Fruit fly (Drosophila melanogaster) whole organism, embryonic: Measurements from ENCODE around the gene Cow.

ENCODE experiments used
- Aef1 ChIP-seq: fragments of 200-800 bp; sonication (Bioruptor generic); IDR thresholded peaks from 3 replicates; pipeline ENCODE4 v1.3.6; 2022; ENCODE audit warnings: missing biosample characterization, missing genetic modification characterization
- B-H2 ChIP-seq: fragments of 200-800 bp; sonication (Bioruptor generic); optimal IDR thresholded peaks from 2 replicates; lab custom pipeline; 2018; ENCODE audit warnings: missing biosample characterization, mild to moderate bottlenecking, missing genetic modification characterization
- C15 ChIP-seq: fragments of 200-800 bp; sonication (Bioruptor generic); IDR thresholded peaks from 3 replicates; pipeline ENCODE4 v1.3.6; 2022; ENCODE audit warnings: missing biosample characterization, missing genetic modification characterization
- CG10321 ChIP-seq: fragments of 200-800 bp; sonication (Bioruptor generic); IDR thresholded peaks from 2 replicates; pipeline ENCODE4 v1.3.6; 2022; ENCODE audit warnings: missing biosample characterization, missing genetic modification characterization
- CG10431 ChIP-seq: fragments of 200-800 bp; sonication (Bioruptor generic); optimal IDR thresholded peaks from 3 replicates; lab custom pipeline; 2018; ENCODE audit warnings: missing biosample characterization, mild to moderate bottlenecking, missing genetic modification characterization
- CG13424 ChIP-seq: fragments of 200-800 bp; sonication (Bioruptor generic); optimal IDR thresholded peaks from 2 replicates; lab custom pipeline; 2019; ENCODE audit warnings: missing biosample characterization, mild to moderate bottlenecking, missing genetic modification characterization, moderate library complexity
- CG16813 ChIP-seq: fragments of 200-800 bp; sonication (Bioruptor generic); IDR thresholded peaks from 3 replicates; pipeline ENCODE4 v1.3.6; 2022; ENCODE audit warnings: missing biosample characterization, missing genetic modification characterization; ENCODE audit not compliant: partially characterized antibody
- CG16863 ChIP-seq: fragments of 200-800 bp; sonication (Bioruptor generic); optimal IDR thresholded peaks from 3 replicates; lab custom pipeline; 2016; ENCODE audit warnings: missing biosample characterization, missing genetic modification characterization
- CG2199 ChIP-seq: fragments of 200-800 bp; sonication (Bioruptor generic); IDR thresholded peaks from 3 replicates; pipeline ENCODE4 v1.3.6; 2022; ENCODE audit warnings: missing biosample characterization, missing genetic modification characterization
- CG31365 ChIP-seq: fragments of 200-800 bp; sonication (Bioruptor generic); optimal IDR thresholded peaks from 2 replicates; lab custom pipeline; 2018; ENCODE audit warnings: missing biosample characterization, mild to moderate bottlenecking, missing genetic modification characterization
- CG33557 ChIP-seq: fragments of 200-800 bp; sonication (Bioruptor generic); optimal IDR thresholded peaks from 2 replicates; lab custom pipeline; 2019; ENCODE audit warnings: missing biosample characterization, mild to moderate bottlenecking, missing genetic modification characterization, moderate library complexity
- CG34224 ChIP-seq: fragments of 200-800 bp; sonication (Bioruptor generic); IDR thresholded peaks from 3 replicates; pipeline ENCODE4 v1.3.6; 2022; ENCODE audit warnings: missing biosample characterization, missing genetic modification characterization; ENCODE audit not compliant: partially characterized antibody
- CG5180 ChIP-seq: fragments of 200-800 bp; sonication (Bioruptor generic); optimal IDR thresholded peaks from 3 replicates; lab custom pipeline; 2017; ENCODE audit warnings: missing biosample characterization, missing genetic modification characterization, mild to moderate bottlenecking, moderate library complexity, missing genetic modification reagents
- CG6175 ChIP-seq: fragments of 200-800 bp; sonication (Bioruptor generic); IDR thresholded peaks from 3 replicates; pipeline ENCODE4 v1.3.6; 2022; ENCODE audit warnings: missing biosample characterization, missing genetic modification characterization
- CG6254 ChIP-seq: fragments of 200-800 bp; sonication (Bioruptor generic); optimal IDR thresholded peaks from 3 replicates; lab custom pipeline; 2017; ENCODE audit warnings: mild to moderate bottlenecking, missing biosample characterization, missing genetic modification reagents, missing genetic modification characterization
- CG6791 ChIP-seq: fragments of 200-800 bp; sonication (Bioruptor generic); IDR thresholded peaks from 3 replicates; pipeline ENCODE4 v1.3.6; 2022; ENCODE audit warnings: missing biosample characterization, missing genetic modification characterization; ENCODE audit not compliant: partially characterized antibody
- CG7745 ChIP-seq: fragments of 200-800 bp; sonication (Bioruptor generic); optimal IDR thresholded peaks from 2 replicates; lab custom pipeline; 2018; ENCODE audit warnings: missing biosample characterization, mild to moderate bottlenecking, missing genetic modification characterization, moderate library complexity
- CG9932 ChIP-seq: fragments of 200-800 bp; sonication (Bioruptor generic); IDR thresholded peaks from 2 replicates; pipeline ENCODE4 v1.3.6; 2022; ENCODE audit warnings: missing biosample characterization, missing genetic modification characterization
- Chrac-16 ChIP-seq: fragments of 200-800 bp; sonication (Bioruptor generic); optimal IDR thresholded peaks from 3 replicates; lab custom pipeline; 2016; ENCODE audit warnings: missing biosample characterization, missing genetic modification characterization
- Deaf1 ChIP-seq: fragments of 200-800 bp; optimal IDR thresholded peaks from 3 replicates; lab custom pipeline; 2019; ENCODE audit warnings: missing biosample characterization, mild to moderate bottlenecking, missing genetic modification characterization, moderate library complexity
- Dip2 ChIP-seq: fragments of 200-800 bp; sonication (Bioruptor generic); IDR thresholded peaks from 2 replicates; pipeline ENCODE4 v1.3.6; 2022; ENCODE audit warnings: missing biosample characterization, missing genetic modification characterization
- Dref ChIP-seq: fragments of 200-800 bp; sonication (Bioruptor generic); IDR thresholded peaks from 2 replicates; pipeline ENCODE4 v1.3.6; 2022; ENCODE audit warnings: missing biosample characterization, missing genetic modification characterization
- GATAe ChIP-seq: fragments of 200-800 bp; sonication (Bioruptor generic); conservative IDR thresholded peaks from 2 replicates; pipeline ENCODE4 v1.3.6; 2022; ENCODE audit warnings: missing biosample characterization, missing genetic modification characterization
- H2.0 ChIP-seq: fragments of 200-800 bp; sonication (Bioruptor generic); IDR thresholded peaks from 2 replicates; pipeline ENCODE4 v1.3.6; 2022; ENCODE audit warnings: missing biosample characterization, missing genetic modification characterization
- Hey ChIP-seq: fragments of 200-800 bp; sonication (Bioruptor generic); optimal IDR thresholded peaks from 3 replicates; lab custom pipeline; 2018; ENCODE audit warnings: missing biosample characterization, mild to moderate bottlenecking, missing genetic modification characterization
- Jarid2 ChIP-seq: fragments of 200-800 bp; sonication (Bioruptor generic); optimal IDR thresholded peaks from 3 replicates; lab custom pipeline; 2017; ENCODE audit warnings: mild to moderate bottlenecking, missing biosample characterization, missing genetic modification reagents, missing genetic modification characterization
- Lpt ChIP-seq: fragments of >200 bp; optimal IDR thresholded peaks from 2 replicates; lab custom pipeline; 2018; ENCODE audit warnings: missing biosample characterization, missing genetic modification characterization
- Optix ChIP-seq: fragments of 200-800 bp; sonication (Bioruptor generic); IDR thresholded peaks from 3 replicates; pipeline ENCODE4 v1.3.6; 2022; ENCODE audit warnings: missing biosample characterization, missing genetic modification characterization
- Pdp1 ChIP-seq, 2 experiments: fragments of 200-800 bp; sonication (Bioruptor generic); optimal IDR thresholded peaks; 3 replicates each; lab custom pipeline; 2016; ENCODE audit warnings: missing biosample characterization in 2 of 2, missing genetic modification characterization in 2 of 2, mild to moderate bottlenecking in 1 of 2, moderate library complexity in 1 of 2
- Six4 ChIP-seq: fragments of 200-800 bp; sonication (Bioruptor generic); optimal IDR thresholded peaks from 2 replicates; lab custom pipeline; 2016; ENCODE audit warnings: missing biosample characterization, missing genetic modification characterization
- Tbp ChIP-seq: fragments of >200 bp; optimal IDR thresholded peaks from 2 replicates; lab custom pipeline; 2018; ENCODE audit warnings: missing biosample characterization, missing genetic modification characterization
- ato ChIP-seq: fragments of 200-800 bp; sonication (Bioruptor generic); IDR thresholded peaks from 2 replicates; pipeline ENCODE4 v1.3.6; 2022; ENCODE audit warnings: missing biosample characterization, missing genetic modification characterization; ENCODE audit not compliant: partially characterized antibody
- cad ChIP-seq: fragments of >200 bp; optimal IDR thresholded peaks from 2 replicates; lab custom pipeline; 2017; ENCODE audit warnings: missing biosample characterization, missing genetic modification characterization
- crp ChIP-seq, 2 experiments: fragments of 200-800 bp; sonication (Bioruptor generic); optimal IDR thresholded peaks; 2 replicates in 1 of 2; 3 replicates in 1 of 2; lab custom pipeline; 2017; ENCODE audit warnings: missing biosample characterization in 2 of 2, missing genetic modification characterization in 2 of 2, mild to moderate bottlenecking in 1 of 2, moderate library complexity in 1 of 2
- dm ChIP-seq: fragments of 200-800 bp; sonication (Bioruptor generic); optimal IDR thresholded peaks from 3 replicates; lab custom pipeline; 2016; ENCODE audit warnings: missing biosample characterization, missing genetic modification characterization
- en ChIP-seq: fragments of 200-800 bp; sonication (Bioruptor generic); optimal IDR thresholded peaks from 2 replicates; lab custom pipeline; 2016; ENCODE audit warnings: missing biosample characterization, missing genetic modification characterization
- fd64A ChIP-seq: fragments of 200-800 bp; sonication (Bioruptor generic); optimal IDR thresholded peaks from 3 replicates; lab custom pipeline; 2018; ENCODE audit warnings: missing biosample characterization, mild to moderate bottlenecking, missing genetic modification characterization
- gem ChIP-seq: fragments of 200-800 bp; sonication (Bioruptor generic); optimal IDR thresholded peaks from 2 replicates; lab custom pipeline; 2019; ENCODE audit warnings: missing biosample characterization, mild to moderate bottlenecking, missing genetic modification characterization, moderate library complexity
- h ChIP-seq: fragments of >200 bp; optimal IDR thresholded peaks from 2 replicates; lab custom pipeline; 2017
- hth ChIP-seq: fragments of >200 bp; optimal IDR thresholded peaks from 2 replicates; lab custom pipeline; 2017; ENCODE audit warnings: inconsistent platforms
- kay ChIP-seq: fragments of 200-800 bp; sonication (Bioruptor generic); optimal IDR thresholded peaks from 2 replicates; lab custom pipeline; 2016; ENCODE audit warnings: missing biosample characterization, missing genetic modification characterization
- lilli ChIP-seq: fragments of 200-800 bp; sonication (Bioruptor generic); optimal IDR thresholded peaks from 3 replicates; lab custom pipeline; 2016; ENCODE audit warnings: missing biosample characterization, missing genetic modification characterization
- onecut ChIP-seq: fragments of 200-800 bp; sonication (Bioruptor generic); IDR thresholded peaks from 2 replicates; pipeline ENCODE4 v1.3.6; 2022; ENCODE audit warnings: missing biosample characterization, missing genetic modification characterization
- pfk ChIP-seq: fragments of 200-800 bp; sonication (Bioruptor generic); optimal IDR thresholded peaks from 2 replicates; lab custom pipeline; 2018; ENCODE audit warnings: missing biosample characterization, mild to moderate bottlenecking, missing genetic modification characterization, moderate library complexity
- pho ChIP-seq: fragments of 200-800 bp; sonication (Bioruptor generic); optimal IDR thresholded peaks from 2 replicates; lab custom pipeline; 2016; ENCODE audit warnings: missing biosample characterization, missing genetic modification characterization
- phol ChIP-seq: fragments of 200-800 bp; sonication (Bioruptor generic); optimal IDR thresholded peaks from 3 replicates; lab custom pipeline; 2018; ENCODE audit warnings: missing biosample characterization, mild to moderate bottlenecking, missing genetic modification characterization, moderate library complexity
- pnt ChIP-seq: fragments of 200-800 bp; sonication (Bioruptor generic); optimal IDR thresholded peaks from 3 replicates; lab custom pipeline; 2016; ENCODE audit warnings: missing biosample characterization, missing genetic modification characterization
- repo ChIP-seq: fragments of 200-800 bp; sonication (Bioruptor generic); optimal IDR thresholded peaks from 2 replicates; lab custom pipeline; 2016; ENCODE audit warnings: missing biosample characterization, missing genetic modification characterization
- sens ChIP-seq: fragments of 200-800 bp; sonication (Bioruptor generic); peaks from one replicate; lab custom pipeline; 2016; ENCODE audit warnings: missing biosample characterization, missing genetic modification characterization
- slou ChIP-seq: fragments of 200-800 bp; sonication (Bioruptor generic); optimal IDR thresholded peaks from 3 replicates; lab custom pipeline; 2016; ENCODE audit warnings: missing biosample characterization, missing genetic modification characterization
- tgo ChIP-seq: fragments of 200-800 bp; sonication (Bioruptor generic); IDR thresholded peaks from 3 replicates; pipeline ENCODE4 v1.3.6; 2022; ENCODE audit warnings: missing biosample characterization, missing genetic modification characterization
- yki ChIP-seq: fragments of >200 bp; optimal IDR thresholded peaks from 3 replicates; lab custom pipeline; 2018

Cow gene

DNA sequence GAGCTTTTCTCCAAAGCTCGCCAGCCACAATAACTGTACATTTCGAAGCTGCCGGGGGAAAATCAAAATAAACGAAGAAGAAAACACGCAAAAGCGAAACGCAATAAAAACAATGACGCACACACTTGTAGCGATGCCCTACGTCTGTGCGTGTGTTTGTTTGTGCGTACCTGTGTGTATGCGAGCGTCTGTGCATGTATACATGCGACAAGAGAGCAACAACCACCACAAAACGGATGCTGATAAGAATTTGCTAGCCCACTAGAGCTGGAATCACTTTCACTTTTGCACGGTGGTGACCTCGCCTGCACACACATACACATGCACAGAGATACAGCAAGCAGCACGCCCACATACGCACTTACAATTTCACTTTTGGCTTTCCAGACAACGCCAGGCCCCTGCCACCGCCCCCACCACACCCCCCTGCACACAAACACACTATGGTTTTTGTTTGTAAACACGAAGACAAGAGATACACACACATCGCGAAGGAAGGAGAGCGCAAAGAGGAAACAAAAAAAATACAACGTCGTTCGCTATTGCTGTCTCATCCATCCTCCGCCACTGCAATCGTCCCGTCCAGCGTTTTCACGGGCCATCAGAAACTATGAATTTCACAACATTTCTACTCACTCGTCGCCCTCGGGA is 44.5 kb upstream of the Cow start (continued):
- peak; percentile 41 for TF ChIP-seq kay (GFP tag; lab: Kevin White, UChicago)
- TF ChIP-seq Six4: no peak
- TF ChIP-seq slou (GFP tag; lab: Kevin White, UChicago): no peak
- TF ChIP-seq CG5180 (GFP tag; lab: Kevin White, UChicago): peak; percentile 42
- no peak for TF ChIP-seq Aef1 (GFP tag; lab: Robert Waterston, UW)
- no peak for TF ChIP-seq hth (lab: Kevin White, UChicago)
- TF ChIP-seq GATAe: no peak
- TF ChIP-seq CG16813 (GFP tag; lab: Robert Waterston, UW): no peak
- TF ChIP-seq sens (GFP tag; lab: Kevin White, UChicago): peak; percentile 54
- TF ChIP-seq H2.0 (GFP tag; lab: Robert Waterston, UW): no peak
- TF ChIP-seq CG2199 (GFP tag; lab: Robert Waterston, UW): no peak
- peak; percentile 9 for TF ChIP-seq B-H2 (GFP tag; lab: Kevin White, UChicago)
- TF ChIP-seq Dip2 (GFP tag; lab: Robert Waterston, UW): no peak
- TF ChIP-seq gem (tag; lab: Kevin White, UChicago): no peak
- TF ChIP-seq phol (tag; lab: Kevin White, UChicago): no peak
- TF ChIP-seq CG10431 (GFP tag; lab: Kevin White, UChicago): peak; percentile 80
- TF ChIP-seq crp (GFP tag; optimal IDR thresholded peaks at IDR 0.05; lab: Kevin White, UChicago): no peak
- TF ChIP-seq Lpt (GFP tag; lab: Kevin White, UChicago): no peak
- TF ChIP-seq Tbp (GFP tag; lab: Kevin White, UChicago): no peak
- peak; percentile 51 for TF ChIP-seq cad (GFP tag; lab: Kevin White, UChicago)
- no peak for TF ChIP-seq h (lab: Kevin White, UChicago)
- no peak for TF ChIP-seq C15 (GFP tag; lab: Robert Waterston, UW)
- TF ChIP-seq CG31365 (tag; lab: Kevin White, UChicago): no peak
- TF ChIP-seq CG16863 (GFP tag; lab: Kevin White, UChicago): no peak
- TF ChIP-seq tgo (GFP tag; lab: Robert Waterston, UW): no peak
- 0 out of 2 replicates have a peak, but pooled peaks have one; percentile 38 for TF ChIP-seq CG10321
- TF ChIP-seq CG13424: no peak
- TF ChIP-seq Deaf1 (tag; lab: Kevin White, UChicago): peak; percentile 21
- TF ChIP-seq Jarid2 (GFP tag; lab: Kevin White, UChicago): no peak
- no peak; the same call in 2 of the 3 replicates for TF ChIP-seq CG34224
- TF ChIP-seq ato: no peak
- no peak for TF ChIP-seq yki (lab: Kevin White, UChicago)
- TF ChIP-seq repo: no peak
- peak; percentile 44 for TF ChIP-seq fd64A (GFP tag; lab: Kevin White, UChicago)
- TF ChIP-seq CG9932 (GFP tag; lab: Robert Waterston, UW): no peak
- TF ChIP-seq CG6791 (GFP tag; lab: Robert Waterston, UW): peak; percentile 32; the same call in 1 of the 3 replicates
- TF ChIP-seq pho (GFP tag; lab: Kevin White, UChicago): no peak
- TF ChIP-seq en (GFP tag; lab: Kevin White, UChicago): no peak
- TF ChIP-seq dm (GFP tag; lab: Kevin White, UChicago): no peak
- no peak for TF ChIP-seq CG7745
- no peak for TF ChIP-seq Chrac-16
- no peak; the same call in 2 of the 3 replicates for TF ChIP-seq Optix (GFP tag; lab: Robert Waterston, UW)
- no peak for TF ChIP-seq Dref (GFP tag; lab: Robert Waterston, UW)
- no peak for TF ChIP-seq pnt
- no peak for TF ChIP-seq CG6175
- TF ChIP-seq CG6254: no peak
- 0 out of 2 replicates have a peak, but pooled peaks have one; percentile 5 for TF ChIP-seq onecut (GFP tag; lab: Robert Waterston, UW)
- TF ChIP-seq Hey (tag; lab: Kevin White, UChicago): peak; percentile 54
- TF ChIP-seq Pdp1 (GFP tag; optimal IDR thresholded peaks at IDR 0.05; lab: Kevin White, UChicago): peak in 1 of 2 experiments; percentile 21
- TF ChIP-seq CG33557 (GFP tag; lab: Kevin White, UChicago): peak; percentile 58
- TF ChIP-seq pfk (GFP tag; lab: Kevin White, UChicago): no peak
- no peak for TF ChIP-seq lilli (GFP tag; lab: Kevin White, UChicago)
